Fruit fly (Drosophila melanogaster) whole organism, wandering third instar larva: ENCODE measurements around the gene gNacalpha.

Source experiments
- Hr78 ChIP-seq: fragments of >200 bp; optimal IDR thresholded peaks from 2 replicates; lab custom pipeline; 2017; ENCODE audit warnings: missing biosample characterization, missing genetic modification characterization
- Mio ChIP-seq: sonication (Bioruptor generic); optimal IDR thresholded peaks from 2 replicates; lab custom pipeline; 2016; ENCODE audit warnings: missing biosample characterization, missing genetic modification characterization
- N ChIP-seq: fragments of >200 bp; optimal IDR thresholded peaks from 2 replicates; lab custom pipeline; 2018; ENCODE audit warnings: missing biosample characterization, missing external identifiers, missing genetic modification characterization
- fru ChIP-seq: fragments of 200-800 bp; sonication (Bioruptor generic); optimal IDR thresholded peaks from 3 replicates; lab custom pipeline; 2016; ENCODE audit warnings: missing biosample characterization, mild to moderate bottlenecking, missing genetic modification characterization
- h ChIP-seq: fragments of 200-800 bp; sonication (Bioruptor generic); optimal IDR thresholded peaks from 3 replicates; lab custom pipeline; 2016; ENCODE audit warnings: missing biosample characterization, mild to moderate bottlenecking, missing genetic modification characterization
- lola ChIP-seq: fragments of >200 bp; optimal IDR thresholded peaks from 2 replicates; lab custom pipeline; 2017; ENCODE audit warnings: missing biosample characterization, missing genetic modification characterization

dm6 chr2L:1049361-1049760 lies 12.3 kb downstream of the gNacalpha start:
- peak; percentile 73 for TF ChIP-seq N
- TF ChIP-seq Mio, result no peak
- no peak for TF ChIP-seq Hr78 (GFP tag; lab: Kevin White, UChicago)
- no peak for TF ChIP-seq h (GFP tag; lab: Kevin White, UChicago)
- peak; percentile 40 for TF ChIP-seq lola (GFP tag; lab: Kevin White, UChicago)
- TF ChIP-seq fru (GFP tag; lab: Kevin White, UChicago), result no peak
